Fruit fly (Drosophila melanogaster): ENCODE measurements around the gene CG1640.
A peak's percentile ranks its signal among the peaks of the same experiment; 100 is the strongest.

dm6 chrX:13403962-13404830 lies 33.8 kb downstream of the CG1640 start, which contains the start of gene GstT4:
- TF ChIP-seq psq (optimal IDR thresholded peaks at IDR 0.05) (peak; percentile 73), Sin3A (optimal IDR thresholded peaks at IDR 0.05) (no peak), h (optimal IDR thresholded peaks at IDR 0.05) (no peak)

Measured in Kc167 (cell line).